Fruit fly (Drosophila melanogaster) whole organism, embryonic: ENCODE results near the gene park.

Experiments used
- CG30403 ChIP-seq: fragments of 200-800 bp; sonication (Bioruptor generic); optimal IDR thresholded peaks from 3 replicates; lab custom pipeline; 2016; ENCODE audit warnings: missing biosample characterization, missing genetic modification characterization
- Spps ChIP-seq: fragments of 200-800 bp; sonication (Bioruptor generic); optimal IDR thresholded peaks from 2 replicates; lab custom pipeline; 2018; ENCODE audit warnings: missing biosample characterization, mild to moderate bottlenecking, missing genetic modification characterization
- kay ChIP-seq: fragments of 200-800 bp; sonication (Bioruptor generic); optimal IDR thresholded peaks from 2 replicates; lab custom pipeline; 2016; ENCODE audit warnings: missing biosample characterization, missing genetic modification characterization

DNA sequence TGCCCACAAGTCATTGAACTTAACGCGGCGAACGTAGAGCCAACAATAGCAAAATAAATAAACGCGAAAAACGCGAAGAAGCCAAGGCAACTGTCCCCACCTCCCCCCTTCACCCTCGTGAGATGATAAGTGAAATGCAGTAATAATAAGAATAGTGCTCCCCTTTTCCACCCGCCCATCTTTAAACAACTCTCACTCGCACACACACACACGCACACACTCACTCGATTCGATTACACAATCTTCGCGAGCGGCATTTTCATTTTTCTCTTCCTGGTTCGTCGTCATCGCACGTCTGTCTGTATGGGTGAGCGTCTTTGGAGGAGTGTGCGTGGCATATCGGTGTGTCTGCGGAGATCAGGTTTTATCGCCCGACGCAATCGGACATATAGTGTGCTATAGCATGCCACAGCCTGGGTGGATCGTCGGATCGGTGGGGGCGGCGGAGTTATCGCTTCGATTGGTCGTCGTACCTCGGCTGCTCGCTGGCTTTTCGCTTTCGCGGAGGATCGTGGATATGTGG, 28.1 kb upstream of the park start:
- TF ChIP-seq CG30403 (GFP tag; lab: Kevin White, UChicago) (no peak), Spps (no peak), kay (GFP tag; lab: Kevin White, UChicago) (no peak)
